In genomic region chrX:16278783-16279182, dm6 we compare ENCODE assay signal across 1 fruit fly cellular context.
A peak's percentile ranks its signal among the peaks of the same experiment; 100 is the strongest.
TF ChIP-seq lines count a peak whose summit lies in the region.

No protein-coding gene starts in this region.

TF ChIP-seq in whole organism, embryonic, 481 proteins besides CTCF, POLR2A, EP300 and RAD21 (continued from another document and continues in another):
- TF ChIP-seq pfk (GFP tag; optimal IDR thresholded peaks at IDR 0.05; lab: Kevin White, UChicago) (peak; percentile 57), CG1602 (GFP tag; optimal IDR thresholded peaks at IDR 0.05; lab: Kevin White, UChicago) (peak; percentile 49), CG7928 (GFP tag; optimal IDR thresholded peaks at IDR 0.05; lab: Kevin White, UChicago) (peak; percentile 39), CG1603 (tag; optimal IDR thresholded peaks at IDR 0.05; lab: Kevin White, UChicago) (peak; percentile 89), CG13296 (GFP tag; optimal IDR thresholded peaks at IDR 0.05; lab: Kevin White, UChicago) (peak; percentile 83), CG18764 (GFP tag; optimal IDR thresholded peaks at IDR 0.05; lab: Kevin White, UChicago) (peak; percentile 97), fd64A (GFP tag; optimal IDR thresholded peaks at IDR 0.05; lab: Kevin White, UChicago) (peak; percentile 71), emc (GFP tag; optimal IDR thresholded peaks at IDR 0.05; lab: Kevin White, UChicago) (no peak), wek (GFP tag; optimal IDR thresholded peaks at IDR 0.05; lab: Kevin White, UChicago) (peak; percentile 75), usp (GFP tag; optimal IDR thresholded peaks at IDR 0.05; lab: Kevin White, UChicago) (no peak), Sox102F (GFP tag; optimal IDR thresholded peaks at IDR 0.05; lab: Kevin White, UChicago) (peak; percentile 83), D19B (GFP tag; optimal IDR thresholded peaks at IDR 0.05; lab: Kevin White, UChicago) (peak; percentile 35), CG17361 (GFP tag; IDR thresholded peaks at IDR 0.05; lab: Robert Waterston, UW) (peak; percentile 59; the same call in 2 of the 3 replicates), CG2875 (GFP tag; optimal IDR thresholded peaks at IDR 0.05; lab: Kevin White, UChicago) (peak; percentile 91), CG2129 (GFP tag; IDR thresholded peaks at IDR 0.05; lab: Robert Waterston, UW; ENCODE audit: partially characterized antibody) (no peak), CG12769 (tag; optimal IDR thresholded peaks at IDR 0.05; lab: Kevin White, UChicago) (peak; percentile 83), Gsc (GFP tag; IDR thresholded peaks at IDR 0.05; lab: Robert Waterston, UW) (peak; percentile 46; the same call in 1 of the 2 replicates), CG13624 (GFP tag; optimal IDR thresholded peaks at IDR 0.05; lab: Kevin White, UChicago) (no peak), H15 (GFP tag; IDR thresholded peaks at IDR 0.05; lab: Robert Waterston, UW) (peak; percentile 67; the same call in 2 of the 3 replicates), CG7987 (GFP tag; optimal IDR thresholded peaks at IDR 0.05; lab: Kevin White, UChicago) (peak; percentile 51), CG7357 (GFP tag; IDR thresholded peaks at IDR 0.05; lab: Robert Waterston, UW) (peak; percentile 68; the same call in 2 of the 3 replicates), CG18619 (GFP tag; optimal IDR thresholded peaks at IDR 0.05; lab: Kevin White, UChicago) (peak; percentile 75), jumu (GFP tag; optimal IDR thresholded peaks at IDR 0.05; lab: Kevin White, UChicago) (peak; percentile 10), CG6683 (GFP tag; optimal IDR thresholded peaks at IDR 0.05; lab: Kevin White, UChicago) (peak; percentile 71), rib (GFP tag; IDR thresholded peaks at IDR 0.05; lab: Robert Waterston, UW) (0 out of 2 replicates have a peak, but pooled peaks have one; percentile 9), CG31224 (GFP tag; IDR thresholded peaks at IDR 0.05; lab: Robert Waterston, UW) (peak; percentile 60; the same call in 1 of the 2 replicates), row (GFP tag; IDR thresholded peaks at IDR 0.05; lab: Robert Waterston, UW) (peak; percentile 87), CG17186 (GFP tag; optimal IDR thresholded peaks at IDR 0.05; lab: Kevin White, UChicago) (peak; percentile 56), ac (GFP tag; optimal IDR thresholded peaks at IDR 0.05; lab: Kevin White, UChicago) (peak; percentile 82), az2 (GFP tag; optimal IDR thresholded peaks at IDR 0.05; lab: Kevin White, UChicago) (peak; percentile 71), btn (GFP tag; optimal IDR thresholded peaks at IDR 0.05; lab: Kevin White, UChicago) (no peak), Six4 (GFP tag; optimal IDR thresholded peaks at IDR 0.05; lab: Kevin White, UChicago) (peak; percentile 67), wdn (GFP tag; IDR thresholded peaks at IDR 0.05; lab: Robert Waterston, UW) (peak; percentile 76), Dip3 (GFP tag; optimal IDR thresholded peaks at IDR 0.05; lab: Kevin White, UChicago) (peak; percentile 7), CG34376 (GFP tag; optimal IDR thresholded peaks at IDR 0.05; lab: Kevin White, UChicago) (peak; percentile 69), inv (GFP tag; IDR thresholded peaks at IDR 0.05; lab: Robert Waterston, UW; ENCODE audit: partially characterized antibody) (no peak), B-H1 (GFP tag; IDR thresholded peaks at IDR 0.05; lab: Robert Waterston, UW) (peak; percentile 65), kah (GFP tag; optimal IDR thresholded peaks at IDR 0.05; lab: Kevin White, UChicago) (peak; percentile 76), CG10543 (GFP tag; optimal IDR thresholded peaks at IDR 0.05; lab: Kevin White, UChicago) (peak; percentile 87), Rx (GFP tag; IDR thresholded peaks at IDR 0.05; lab: Robert Waterston, UW) (peak; percentile 82), wor (GFP tag; IDR thresholded peaks at IDR 0.05; lab: Robert Waterston, UW) (peak; percentile 67), Optix (GFP tag; IDR thresholded peaks at IDR 0.05; lab: Robert Waterston, UW) (peak; percentile 76), dm (GFP tag; optimal IDR thresholded peaks at IDR 0.05; lab: Kevin White, UChicago) (no peak), gcm2 (GFP tag; optimal IDR thresholded peaks at IDR 0.05; lab: Kevin White, UChicago) (no peak), org-1 (GFP tag; optimal IDR thresholded peaks at IDR 0.05; lab: Kevin White, UChicago) (peak; percentile 78), tgo (GFP tag; IDR thresholded peaks at IDR 0.05; lab: Robert Waterston, UW) (peak; percentile 77), CG8089 (GFP tag; optimal IDR thresholded peaks at IDR 0.05; lab: Kevin White, UChicago) (peak; percentile 16), toy (GFP tag; IDR thresholded peaks at IDR 0.05; lab: Robert Waterston, UW) (peak; percentile 50; the same call in 1 of the 2 replicates), CG17612 (GFP tag; IDR thresholded peaks at IDR 0.05; lab: Robert Waterston, UW) (peak; percentile 47; the same call in 1 of the 2 replicates), CG14667 (GFP tag; IDR thresholded peaks at IDR 0.05; lab: Robert Waterston, UW) (peak; percentile 65; the same call in 1 of the 2 replicates), kni (GFP tag; optimal IDR thresholded peaks at IDR 0.05; lab: Kevin White, UChicago) (peak; percentile 85), slbo (GFP tag; IDR thresholded peaks at IDR 0.05; lab: Robert Waterston, UW) (peak; percentile 72), ttk (GFP tag; IDR thresholded peaks at IDR 0.05; lab: Robert Waterston, UW) (peak; percentile 69), CG12104 (GFP tag; optimal IDR thresholded peaks at IDR 0.05; lab: Kevin White, UChicago) (peak; percentile 72), Chrac-16 (GFP tag; optimal IDR thresholded peaks at IDR 0.05; lab: Kevin White, UChicago) (peak; percentile 42), aop (GFP tag; IDR thresholded peaks at IDR 0.05; lab: Robert Waterston, UW) (no peak), CG5180 (GFP tag; optimal IDR thresholded peaks at IDR 0.05; lab: Kevin White, UChicago) (peak; percentile 85), repo (GFP tag; optimal IDR thresholded peaks at IDR 0.05; lab: Kevin White, UChicago) (peak; percentile 60), sna (GFP tag; IDR thresholded peaks at IDR 0.05; lab: Robert Waterston, UW; ENCODE audit: partially characterized antibody) (no peak), CG6791 (GFP tag; IDR thresholded peaks at IDR 0.05; lab: Robert Waterston, UW; ENCODE audit: partially characterized antibody) (no peak), GATAe (GFP tag; conservative IDR thresholded peaks at IDR 0.05; lab: Robert Waterston, UW) (0 out of 2 replicates have a peak, but pooled peaks have one; percentile 20), CG10431 (GFP tag; optimal IDR thresholded peaks at IDR 0.05; lab: Kevin White, UChicago) (peak; percentile 87), stwl (tag; optimal IDR thresholded peaks at IDR 0.05; lab: Kevin White, UChicago) (peak; percentile 12), Elba2 (GFP tag; optimal IDR thresholded peaks at IDR 0.05; lab: Kevin White, UChicago) (peak; percentile 20), Pdp1 (GFP tag; optimal IDR thresholded peaks at IDR 0.05; lab: Kevin White, UChicago) (peak; percentile 18 to 41), CG11093 (GFP tag; IDR thresholded peaks at IDR 0.05; lab: Robert Waterston, UW) (peak; percentile 59; the same call in 2 of the 3 replicates), MBD-R2 (GFP tag; IDR thresholded peaks at IDR 0.05; lab: Robert Waterston, UW) (peak; percentile 40; the same call in 1 of the 2 replicates), dmrt99B (tag; optimal IDR thresholded peaks at IDR 0.05; lab: Kevin White, UChicago) (peak; percentile 87), Vsx1 (GFP tag; optimal IDR thresholded peaks at IDR 0.05; lab: Kevin White, UChicago) (peak; percentile 80), pnt (GFP tag; optimal IDR thresholded peaks at IDR 0.05; lab: Kevin White, UChicago) (peak; percentile 56), unc-4 (GFP tag; IDR thresholded peaks at IDR 0.05; lab: Robert Waterston, UW; ENCODE audit: partially characterized antibody) (no peak), en (GFP tag; optimal IDR thresholded peaks at IDR 0.05; lab: Kevin White, UChicago) (no peak), Side (GFP tag; optimal IDR thresholded peaks at IDR 0.05; lab: Kevin White, UChicago) (peak; percentile 31), CG4617 (GFP tag; optimal IDR thresholded peaks at IDR 0.05; lab: Kevin White, UChicago; ENCODE audit: borderline replicate concordance) (peak; percentile 9), ERR (GFP tag; optimal IDR thresholded peaks at IDR 0.05; lab: Kevin White, UChicago) (no peak), pita (GFP tag; optimal IDR thresholded peaks at IDR 0.05; lab: Kevin White, UChicago) (no peak), CG4707 (GFP tag; optimal IDR thresholded peaks at IDR 0.05; lab: Kevin White, UChicago) (peak; percentile 81), CG17568 (GFP tag; optimal IDR thresholded peaks at IDR 0.05; lab: Kevin White, UChicago) (peak; percentile 86), insv (GFP tag; optimal IDR thresholded peaks at IDR 0.05; lab: Kevin White, UChicago) (no peak), cato (GFP tag; optimal IDR thresholded peaks at IDR 0.05; lab: Kevin White, UChicago; ENCODE audit: borderline replicate concordance) (peak; percentile 43), CG17829 (tag; optimal IDR thresholded peaks at IDR 0.05; lab: Kevin White, UChicago) (peak; percentile 92), CG7839 (tag; optimal IDR thresholded peaks at IDR 0.05; lab: Kevin White, UChicago) (peak; percentile 88), CG12236 (GFP tag; optimal IDR thresholded peaks at IDR 0.05; lab: Kevin White, UChicago) (peak; percentile 29), Bgb (GFP tag; IDR thresholded peaks at IDR 0.05; lab: Robert Waterston, UW; ENCODE audit: partially characterized antibody) (no peak), Lim3 (GFP tag; IDR thresholded peaks at IDR 0.05; lab: Robert Waterston, UW) (no peak), CG3281 (GFP tag; optimal IDR thresholded peaks at IDR 0.05; lab: Kevin White, UChicago) (peak; percentile 86), CG16779 (GFP tag; IDR thresholded peaks at IDR 0.05; lab: Robert Waterston, UW) (0 out of 2 replicates have a peak, but pooled peaks have one; percentile 62), CG9727 (GFP tag; optimal IDR thresholded peaks at IDR 0.05; lab: Kevin White, UChicago) (peak; percentile 80), mirr (GFP tag; optimal IDR thresholded peaks at IDR 0.05; lab: Kevin White, UChicago) (peak; percentile 71), CG9932 (GFP tag; IDR thresholded peaks at IDR 0.05; lab: Robert Waterston, UW) (peak; percentile 53), CHES-1-like (GFP tag; optimal IDR thresholded peaks at IDR 0.05; lab: Kevin White, UChicago) (no peak), CG9215 (GFP tag; IDR thresholded peaks at IDR 0.05; lab: Robert Waterston, UW) (peak; percentile 51), Sry-δ (GFP tag; optimal IDR thresholded peaks at IDR 0.05; lab: Kevin White, UChicago) (no peak), CG12071 (GFP tag; optimal IDR thresholded peaks at IDR 0.05; lab: Kevin White, UChicago) (peak; percentile 85), Mes4 (GFP tag; optimal IDR thresholded peaks at IDR 0.05; lab: Kevin White, UChicago) (peak; percentile 2), gsb (GFP tag; IDR thresholded peaks at IDR 0.05; lab: Robert Waterston, UW) (peak; percentile 70), Atf-2 (GFP tag; optimal IDR thresholded peaks at IDR 0.05; lab: Kevin White, UChicago) (no peak), Kr (GFP tag; optimal IDR thresholded peaks at IDR 0.05; lab: Kevin White, UChicago) (peak; percentile 38), CG3995 (GFP tag; optimal IDR thresholded peaks at IDR 0.05; lab: Kevin White, UChicago) (no peak), pho (GFP tag; optimal IDR thresholded peaks at IDR 0.05; lab: Kevin White, UChicago) (no peak), CG30403 (GFP tag; optimal IDR thresholded peaks at IDR 0.05; lab: Kevin White, UChicago) (peak; percentile 57), CG10321 (GFP tag; IDR thresholded peaks at IDR 0.05; lab: Robert Waterston, UW) (0 out of 2 replicates have a peak, but pooled peaks have one; percentile 47), CG14441 (GFP tag; IDR thresholded peaks at IDR 0.05; lab: Robert Waterston, UW) (peak; percentile 81), sima (GFP tag; optimal IDR thresholded peaks at IDR 0.05; lab: Kevin White, UChicago) (no peak), CG11696 (GFP tag; IDR thresholded peaks at IDR 0.05; lab: Robert Waterston, UW) (peak; percentile 62), hkb (optimal IDR thresholded peaks at IDR 0.05; lab: Kevin White, UChicago) (no peak), hkb (GFP tag; IDR thresholded peaks at IDR 0.05; lab: Robert Waterston, UW) (peak; percentile 93), NC2β (GFP tag; optimal IDR thresholded peaks at IDR 0.05; lab: Kevin White, UChicago) (peak; percentile 42), ewg (GFP tag; optimal IDR thresholded peaks at IDR 0.05; lab: Kevin White, UChicago) (peak; percentile 73), CG10462 (GFP tag; optimal IDR thresholded peaks at IDR 0.05; lab: Kevin White, UChicago) (peak; percentile 39), CG9876 (GFP tag; optimal IDR thresholded peaks at IDR 0.05; lab: Kevin White, UChicago) (no peak), CG7786 (GFP tag; optimal IDR thresholded peaks at IDR 0.05; lab: Kevin White, UChicago) (peak; percentile 61), CG3163 (GFP tag; optimal IDR thresholded peaks at IDR 0.05; lab: Kevin White, UChicago) (no peak), pzg (GFP tag; optimal IDR thresholded peaks at IDR 0.05; lab: Kevin White, UChicago) (no peak), Hsf (GFP tag; optimal IDR thresholded peaks at IDR 0.05; lab: Kevin White, UChicago) (peak; percentile 64), Dip2 (GFP tag; IDR thresholded peaks at IDR 0.05; lab: Robert Waterston, UW) (no peak), eyg (GFP tag; optimal IDR thresholded peaks at IDR 0.05; lab: Kevin White, UChicago) (no peak), CG6813 (GFP tag; optimal IDR thresholded peaks at IDR 0.05; lab: Kevin White, UChicago) (peak; percentile 96), CkIIα-i1 (GFP tag; IDR thresholded peaks at IDR 0.05; lab: Robert Waterston, UW) (no peak), dysf (GFP tag; IDR thresholded peaks at IDR 0.05; lab: Robert Waterston, UW) (peak; percentile 82), CG9817 (tag; optimal IDR thresholded peaks at IDR 0.05; lab: Kevin White, UChicago) (peak; percentile 83), twi (tag; optimal IDR thresholded peaks at IDR 0.05; lab: Kevin White, UChicago) (peak; percentile 74), gem (tag; optimal IDR thresholded peaks at IDR 0.05; lab: Kevin White, UChicago) (peak; percentile 89), CG15269 (tag; optimal IDR thresholded peaks at IDR 0.05; lab: Kevin White, UChicago) (peak; percentile 82), Drgx (GFP tag; IDR thresholded peaks at IDR 0.05; lab: Robert Waterston, UW) (peak; percentile 87), E2f2 (GFP tag; IDR thresholded peaks at IDR 0.05; lab: Robert Waterston, UW) (peak; percentile 6; the same call in 1 of the 2 replicates), z (GFP tag; IDR thresholded peaks at IDR 0.05; lab: Robert Waterston, UW) (no peak), sob (GFP tag; IDR thresholded peaks at IDR 0.05; lab: Robert Waterston, UW) (peak; percentile 59; the same call in 1 of the 2 replicates), Camta (GFP tag; optimal IDR thresholded peaks at IDR 0.05; lab: Kevin White, UChicago) (no peak)
